Fruit fly (Drosophila melanogaster) whole organism, embryonic: ENCODE data around the gene lectin-37Da.
A peak's percentile ranks its signal among the peaks of the same experiment; 100 is the strongest.

Source experiments
- Abd-B ChIP-seq: fragments of 200-800 bp; sonication (Bioruptor generic); optimal IDR thresholded peaks from 2 replicates; lab custom pipeline; 2018; ENCODE audit warnings: missing biosample characterization, mild to moderate bottlenecking, missing genetic modification characterization, moderate library complexity
- Atf-2 ChIP-seq: fragments of 200-800 bp; sonication (Bioruptor generic); optimal IDR thresholded peaks from 2 replicates; lab custom pipeline; 2016; ENCODE audit warnings: missing biosample characterization, missing genetic modification characterization
- Atf6 ChIP-seq: fragments of 200-800 bp; sonication (Bioruptor generic); IDR thresholded peaks from 2 replicates; pipeline ENCODE4 v1.3.6; 2022; ENCODE audit warnings: missing biosample characterization, missing genetic modification characterization
- B-H2 ChIP-seq: fragments of 200-800 bp; sonication (Bioruptor generic); optimal IDR thresholded peaks from 2 replicates; lab custom pipeline; 2018; ENCODE audit warnings: missing biosample characterization, mild to moderate bottlenecking, missing genetic modification characterization
- CG10147 ChIP-seq: fragments of 200-800 bp; sonication (Bioruptor generic); optimal IDR thresholded peaks from 2 replicates; lab custom pipeline; 2019; ENCODE audit warnings: missing biosample characterization, mild to moderate bottlenecking, missing genetic modification characterization, moderate library complexity
- CG10366 ChIP-seq: fragments of 200-800 bp; sonication (Bioruptor generic); IDR thresholded peaks from 2 replicates; pipeline ENCODE4 v1.3.6; 2022; ENCODE audit warnings: missing biosample characterization, missing genetic modification characterization
- CG10959 ChIP-seq: fragments of 200-800 bp; sonication (Bioruptor generic); IDR thresholded peaks from 2 replicates; pipeline ENCODE4 v1.3.6; 2022; ENCODE audit warnings: missing biosample characterization, missing genetic modification characterization
- CG12391 ChIP-seq: fragments of 200-800 bp; sonication (Bioruptor generic); optimal IDR thresholded peaks from 3 replicates; lab custom pipeline; 2018; ENCODE audit warnings: missing biosample characterization, mild to moderate bottlenecking, missing genetic modification characterization, moderate library complexity
- CG14965 ChIP-seq: fragments of 200-800 bp; sonication (Bioruptor generic); optimal IDR thresholded peaks from 2 replicates; lab custom pipeline; 2016; ENCODE audit warnings: missing biosample characterization, missing genetic modification characterization, borderline replicate concordance
- CG15696 ChIP-seq: fragments of 200-800 bp; sonication (Bioruptor generic); optimal IDR thresholded peaks from 2 replicates; lab custom pipeline; 2019; ENCODE audit warnings: missing biosample characterization, mild to moderate bottlenecking, missing genetic modification characterization, moderate library complexity
- CG17612 ChIP-seq: fragments of 200-800 bp; sonication (Bioruptor generic); IDR thresholded peaks from 2 replicates; pipeline ENCODE4 v1.3.6; 2022; ENCODE audit warnings: missing biosample characterization, missing genetic modification characterization
- CG1832 ChIP-seq: fragments of 200-800 bp; sonication (Bioruptor generic); optimal IDR thresholded peaks from 2 replicates; lab custom pipeline; 2017; ENCODE audit warnings: missing biosample characterization, mild to moderate bottlenecking, missing genetic modification characterization, inconsistent platforms
- CG2129 ChIP-seq: fragments of 200-800 bp; sonication (Bioruptor generic); IDR thresholded peaks from 2 replicates; pipeline ENCODE4 v1.3.6; 2022; ENCODE audit warnings: missing biosample characterization, missing genetic modification characterization; ENCODE audit not compliant: partially characterized antibody
- CG2712 ChIP-seq: fragments of 200-800 bp; optimal IDR thresholded peaks from 3 replicates; lab custom pipeline; 2019; ENCODE audit warnings: missing biosample characterization, mild to moderate bottlenecking, missing genetic modification characterization, moderate library complexity
- CG4617 ChIP-seq: fragments of 200-800 bp; sonication (Bioruptor generic); optimal IDR thresholded peaks from 3 replicates; lab custom pipeline; 2016; ENCODE audit warnings: missing biosample characterization, missing genetic modification characterization, borderline replicate concordance
- CG4820 ChIP-seq: fragments of 200-800 bp; sonication (Bioruptor generic); optimal IDR thresholded peaks from 3 replicates; lab custom pipeline; 2016; ENCODE audit warnings: missing biosample characterization, missing genetic modification characterization
- CG5245 ChIP-seq: fragments of 200-800 bp; sonication (Bioruptor generic); optimal IDR thresholded peaks from 3 replicates; lab custom pipeline; 2016; ENCODE audit warnings: missing biosample characterization, missing genetic modification characterization
- CG6791 ChIP-seq: fragments of 200-800 bp; sonication (Bioruptor generic); IDR thresholded peaks from 3 replicates; pipeline ENCODE4 v1.3.6; 2022; ENCODE audit warnings: missing biosample characterization, missing genetic modification characterization; ENCODE audit not compliant: partially characterized antibody
- CG7745 ChIP-seq: fragments of 200-800 bp; sonication (Bioruptor generic); optimal IDR thresholded peaks from 2 replicates; lab custom pipeline; 2018; ENCODE audit warnings: missing biosample characterization, mild to moderate bottlenecking, missing genetic modification characterization, moderate library complexity
- CG7786 ChIP-seq: fragments of 200-800 bp; sonication (Bioruptor generic); optimal IDR thresholded peaks from 2 replicates; lab custom pipeline; 2016; ENCODE audit warnings: missing biosample characterization, missing genetic modification characterization
- CG7928 ChIP-seq: fragments of 200-800 bp; sonication (Bioruptor generic); optimal IDR thresholded peaks from 2 replicates; lab custom pipeline; 2017; ENCODE audit warnings: missing biosample characterization, mild to moderate bottlenecking, missing genetic modification characterization
- CG8478 ChIP-seq: fragments of >200 bp; optimal IDR thresholded peaks from 2 replicates; lab custom pipeline; 2018
- CG8924 ChIP-seq: fragments of 200-800 bp; optimal IDR thresholded peaks from 3 replicates; lab custom pipeline; 2019; ENCODE audit warnings: missing biosample characterization, mild to moderate bottlenecking, missing genetic modification characterization, moderate library complexity
- CG9817 ChIP-seq: fragments of 200-800 bp; sonication (Bioruptor generic); optimal IDR thresholded peaks from 2 replicates; lab custom pipeline; 2018; ENCODE audit warnings: missing biosample characterization, mild to moderate bottlenecking, missing genetic modification characterization, moderate library complexity
- CkIIα-i1 ChIP-seq: fragments of 200-800 bp; sonication (Bioruptor generic); IDR thresholded peaks from 2 replicates; pipeline ENCODE4 v1.3.6; 2022; ENCODE audit warnings: missing biosample characterization, missing genetic modification characterization
- Deaf1 ChIP-seq: fragments of 200-800 bp; optimal IDR thresholded peaks from 3 replicates; lab custom pipeline; 2019; ENCODE audit warnings: missing biosample characterization, mild to moderate bottlenecking, missing genetic modification characterization, moderate library complexity
- Doc3 ChIP-seq: fragments of 200-800 bp; sonication (Bioruptor generic); IDR thresholded peaks from 3 replicates; pipeline ENCODE4 v1.3.6; 2022; ENCODE audit warnings: missing biosample characterization, missing genetic modification characterization; ENCODE audit not compliant: partially characterized antibody
- Fer3 ChIP-seq: fragments of 200-800 bp; sonication (Bioruptor generic); optimal IDR thresholded peaks from 2 replicates; lab custom pipeline; 2018; ENCODE audit warnings: missing biosample characterization, mild to moderate bottlenecking, missing genetic modification characterization, moderate library complexity
- H15 ChIP-seq: fragments of 200-800 bp; sonication (Bioruptor generic); IDR thresholded peaks from 3 replicates; pipeline ENCODE4 v1.3.6; 2022; ENCODE audit warnings: missing biosample characterization, missing genetic modification characterization
- HLH4C ChIP-seq: fragments of 200-800 bp; sonication (Bioruptor generic); IDR thresholded peaks from 3 replicates; pipeline ENCODE4 v1.3.6; 2022; ENCODE audit warnings: missing biosample characterization, missing genetic modification characterization; ENCODE audit not compliant: partially characterized antibody
- Sry-β ChIP-seq: fragments of 200-800 bp; sonication (Bioruptor generic); optimal IDR thresholded peaks from 2 replicates; lab custom pipeline; 2018; ENCODE audit warnings: missing biosample characterization, mild to moderate bottlenecking, missing genetic modification characterization, moderate library complexity
- Stat92E ChIP-seq, 3 experiments: fragments of >200 bp in 2 of 3; fragments of 200-800 bp in 1 of 3; sonication (Bioruptor generic) in 1 of 3; optimal IDR thresholded peaks; 2 replicates each; lab custom pipeline; 2017 to 2019; ENCODE audit warnings: missing biosample characterization in 3 of 3, missing genetic modification characterization in 3 of 3, mild to moderate bottlenecking in 1 of 3, moderate library complexity in 1 of 3
- Xrp1 ChIP-seq: fragments of 200-800 bp; sonication (Bioruptor generic); IDR thresholded peaks from 2 replicates; pipeline ENCODE4 v1.3.6; 2022; ENCODE audit warnings: missing biosample characterization, missing genetic modification characterization
- YL-1 ChIP-seq: fragments of 200-800 bp; sonication (Bioruptor generic); optimal IDR thresholded peaks from 3 replicates; lab custom pipeline; 2017; ENCODE audit warnings: missing biosample characterization, mild to moderate bottlenecking, missing genetic modification characterization
- ac ChIP-seq: fragments of 200-800 bp; sonication (Bioruptor generic); optimal IDR thresholded peaks from 3 replicates; lab custom pipeline; 2017; ENCODE audit warnings: missing biosample characterization, mild to moderate bottlenecking, missing genetic modification characterization
- ato ChIP-seq: fragments of 200-800 bp; sonication (Bioruptor generic); IDR thresholded peaks from 2 replicates; pipeline ENCODE4 v1.3.6; 2022; ENCODE audit warnings: missing biosample characterization, missing genetic modification characterization; ENCODE audit not compliant: partially characterized antibody
- az2 ChIP-seq: fragments of 200-800 bp; sonication (Bioruptor generic); optimal IDR thresholded peaks from 3 replicates; lab custom pipeline; 2016; ENCODE audit warnings: missing biosample characterization, missing genetic modification characterization
- bowl ChIP-seq: fragments of 200-800 bp; sonication (Bioruptor generic); IDR thresholded peaks from 2 replicates; pipeline ENCODE4 v1.3.6; 2022; ENCODE audit warnings: missing biosample characterization, missing genetic modification characterization
- ewg ChIP-seq: fragments of 200-800 bp; sonication (Bioruptor generic); optimal IDR thresholded peaks from 3 replicates; lab custom pipeline; 2017; ENCODE audit warnings: mild to moderate bottlenecking, missing biosample characterization, missing genetic modification reagents, missing genetic modification characterization
- gcm ChIP-seq: fragments of 200-800 bp; sonication (Bioruptor generic); optimal IDR thresholded peaks from 2 replicates; lab custom pipeline; 2019; ENCODE audit warnings: missing biosample characterization, mild to moderate bottlenecking, missing genetic modification characterization, moderate library complexity
- nerfin-1 ChIP-seq: fragments of 200-800 bp; sonication (Bioruptor generic); optimal IDR thresholded peaks from 3 replicates; lab custom pipeline; 2019; ENCODE audit warnings: missing biosample characterization, mild to moderate bottlenecking, missing genetic modification characterization, moderate library complexity
- nerfin-2 ChIP-seq: fragments of 200-800 bp; sonication (Bioruptor generic); IDR thresholded peaks from 2 replicates; pipeline ENCODE4 v1.3.6; 2022; ENCODE audit warnings: missing biosample characterization, missing genetic modification characterization; ENCODE audit not compliant: partially characterized antibody
- nmo ChIP-seq: fragments of 200-800 bp; sonication (Bioruptor generic); optimal IDR thresholded peaks from 2 replicates; lab custom pipeline; 2018; ENCODE audit warnings: missing biosample characterization, mild to moderate bottlenecking, missing genetic modification characterization, moderate library complexity
- pfk ChIP-seq: fragments of 200-800 bp; sonication (Bioruptor generic); optimal IDR thresholded peaks from 2 replicates; lab custom pipeline; 2018; ENCODE audit warnings: missing biosample characterization, mild to moderate bottlenecking, missing genetic modification characterization, moderate library complexity
- ro ChIP-seq: fragments of 200-800 bp; sonication (Bioruptor generic); IDR thresholded peaks from 2 replicates; pipeline ENCODE4 v1.3.6; 2022; ENCODE audit warnings: missing biosample characterization, missing genetic modification characterization
- slp2 ChIP-seq: fragments of 200-800 bp; sonication (Bioruptor generic); optimal IDR thresholded peaks from 2 replicates; lab custom pipeline; 2016; ENCODE audit warnings: missing biosample characterization, missing genetic modification characterization
- ssp ChIP-seq: fragments of 200-800 bp; sonication (Bioruptor generic); IDR thresholded peaks from 2 replicates; pipeline ENCODE4 v1.3.6; 2022; ENCODE audit warnings: missing biosample characterization, missing genetic modification characterization
- stwl ChIP-seq: fragments of 200-800 bp; sonication (Bioruptor generic); optimal IDR thresholded peaks from 3 replicates; lab custom pipeline; 2018; ENCODE audit warnings: missing biosample characterization, mild to moderate bottlenecking, missing genetic modification characterization, moderate library complexity
- zen ChIP-seq: fragments of 200-800 bp; sonication (Bioruptor generic); optimal IDR thresholded peaks from 3 replicates; lab custom pipeline; 2018; ENCODE audit warnings: missing biosample characterization, mild to moderate bottlenecking, missing genetic modification characterization, moderate library complexity
- zf30C ChIP-seq: fragments of 200-800 bp; sonication (Bioruptor generic); optimal IDR thresholded peaks from 3 replicates; lab custom pipeline; 2018; ENCODE audit warnings: missing biosample characterization, mild to moderate bottlenecking, missing genetic modification characterization

The lectin-37Da gene

dm6 chr2L:19434260-19434659 is 16.1 kb downstream of the lectin-37Da start (continued):
- peak; percentile 88 for TF ChIP-seq CG15696 (tag; lab: Kevin White, UChicago)
- no peak for TF ChIP-seq Atf6 (GFP tag; lab: Robert Waterston, UW)
- no peak for TF ChIP-seq CkIIα-i1 (GFP tag; lab: Robert Waterston, UW)
- TF ChIP-seq stwl (tag; lab: Kevin White, UChicago), result peak; percentile 13
- TF ChIP-seq CG17612 (GFP tag; lab: Robert Waterston, UW), result no peak
- peak; percentile 15 for TF ChIP-seq Sry-β (GFP tag; lab: Kevin White, UChicago)
- peak; percentile 35 for TF ChIP-seq CG10147 (GFP tag; lab: Kevin White, UChicago)
- no peak for TF ChIP-seq Stat92E (GFP tag; optimal IDR thresholded peaks at IDR 0.05; lab: Kevin White, UChicago)
- peak; percentile 60 for TF ChIP-seq pfk (GFP tag; lab: Kevin White, UChicago)
- no peak for TF ChIP-seq CG14965 (GFP tag; lab: Kevin White, UChicago)
- TF ChIP-seq Doc3, result no peak
- no peak for TF ChIP-seq CG7928 (GFP tag; lab: Kevin White, UChicago)
- no peak for TF ChIP-seq ssp (GFP tag; lab: Robert Waterston, UW)
- peak; percentile 83 for TF ChIP-seq ac (GFP tag; lab: Kevin White, UChicago)
- TF ChIP-seq Deaf1 (tag; lab: Kevin White, UChicago), result no peak
- TF ChIP-seq nerfin-2 (GFP tag; lab: Robert Waterston, UW), result no peak
- no peak for TF ChIP-seq bowl (GFP tag; lab: Robert Waterston, UW)
- no peak for TF ChIP-seq CG9817
- no peak for TF ChIP-seq CG5245 (GFP tag; lab: Kevin White, UChicago)
- no peak for TF ChIP-seq nmo (GFP tag; lab: Kevin White, UChicago)
- no peak for TF ChIP-seq ato (GFP tag; lab: Robert Waterston, UW)
- no peak for TF ChIP-seq CG7786
- TF ChIP-seq ewg, result peak; percentile 16
- TF ChIP-seq B-H2 (GFP tag; lab: Kevin White, UChicago), result no peak
- TF ChIP-seq zen, result peak; percentile 1
- peak; percentile 48 for TF ChIP-seq CG12391
- no peak for TF ChIP-seq CG10366 (GFP tag; lab: Robert Waterston, UW)
- TF ChIP-seq gcm (GFP tag; lab: Kevin White, UChicago), result peak; percentile 84
- peak; percentile 58 for TF ChIP-seq CG7745
- TF ChIP-seq CG10959, result 0 out of 2 replicates have a peak, but pooled peaks have one; percentile 32
- peak; percentile 71 for TF ChIP-seq nerfin-1 (tag; lab: Kevin White, UChicago)
- TF ChIP-seq CG8924 (tag; lab: Kevin White, UChicago), result peak; percentile 55
- TF ChIP-seq CG8478 (lab: Kevin White, UChicago), result no peak
- no peak for TF ChIP-seq slp2 (GFP tag; lab: Kevin White, UChicago)
- no peak for TF ChIP-seq ro
- TF ChIP-seq CG4617 (GFP tag; lab: Kevin White, UChicago), result no peak
- TF ChIP-seq zf30C, result no peak
- TF ChIP-seq H15 (GFP tag; lab: Robert Waterston, UW), result no peak
- TF ChIP-seq CG2712 (tag; lab: Kevin White, UChicago), result peak; percentile 74
- no peak for TF ChIP-seq CG6791 (GFP tag; lab: Robert Waterston, UW)
- no peak for TF ChIP-seq YL-1
- no peak for TF ChIP-seq CG4820 (GFP tag; lab: Kevin White, UChicago)
- no peak for TF ChIP-seq HLH4C (GFP tag; lab: Robert Waterston, UW)
- no peak for TF ChIP-seq Abd-B (GFP tag; lab: Kevin White, UChicago)
- TF ChIP-seq az2, result peak; percentile 9
- TF ChIP-seq CG1832 (GFP tag; lab: Kevin White, UChicago), result no peak
- peak; percentile 68 for TF ChIP-seq Xrp1
- TF ChIP-seq Atf-2 (GFP tag; lab: Kevin White, UChicago), result no peak
- TF ChIP-seq CG2129 (GFP tag; lab: Robert Waterston, UW), result no peak
- TF ChIP-seq Fer3 (tag; lab: Kevin White, UChicago), result peak; percentile 34
